Fruit fly (Drosophila melanogaster) whole organism, embryonic: ENCODE data around the gene Tti1.

Experiments
- Asciz ChIP-seq: fragments of 200-800 bp; sonication (Bioruptor generic); optimal IDR thresholded peaks from 2 replicates; lab custom pipeline; 2017; ENCODE audit warnings: missing biosample characterization, mild to moderate bottlenecking, missing genetic modification characterization, missing genetic modification reagents
- Blimp-1 ChIP-seq: fragments of 200-800 bp; sonication (Bioruptor generic); optimal IDR thresholded peaks from 3 replicates; lab custom pipeline; 2018; ENCODE audit warnings: missing biosample characterization, missing genetic modification characterization, mild to moderate bottlenecking, moderate library complexity, missing genetic modification reagents
- CG10431 ChIP-seq: fragments of 200-800 bp; sonication (Bioruptor generic); optimal IDR thresholded peaks from 3 replicates; lab custom pipeline; 2018; ENCODE audit warnings: missing biosample characterization, mild to moderate bottlenecking, missing genetic modification characterization
- CG10565 ChIP-seq: fragments of 200-800 bp; sonication (Bioruptor generic); optimal IDR thresholded peaks from 3 replicates; lab custom pipeline; 2016; ENCODE audit warnings: missing biosample characterization, mild to moderate bottlenecking, missing genetic modification characterization
- CG11247 ChIP-seq: fragments of 200-800 bp; sonication (Bioruptor generic); IDR thresholded peaks from 2 replicates; pipeline ENCODE4 v1.3.6; 2022; ENCODE audit warnings: missing biosample characterization, missing genetic modification characterization
- CG11696 ChIP-seq: fragments of 200-800 bp; sonication (Bioruptor generic); IDR thresholded peaks from 2 replicates; pipeline ENCODE4 v1.3.6; 2022; ENCODE audit warnings: missing biosample characterization, missing genetic modification characterization
- CG12219 ChIP-seq: fragments of 200-800 bp; sonication (Bioruptor generic); optimal IDR thresholded peaks from 3 replicates; lab custom pipeline; 2018; ENCODE audit warnings: missing biosample characterization, mild to moderate bottlenecking, missing genetic modification characterization
- CG12744 ChIP-seq: fragments of 200-800 bp; sonication (Bioruptor generic); optimal IDR thresholded peaks from 2 replicates; lab custom pipeline; 2016; ENCODE audit warnings: missing biosample characterization, missing genetic modification characterization
- CG12769 ChIP-seq: fragments of 200-800 bp; sonication (Bioruptor generic); optimal IDR thresholded peaks from 2 replicates; lab custom pipeline; 2019; ENCODE audit warnings: missing biosample characterization, mild to moderate bottlenecking, missing genetic modification characterization, moderate library complexity
- CG14014 ChIP-seq: fragments of 200-800 bp; sonication (Bioruptor generic); IDR thresholded peaks from 2 replicates; pipeline ENCODE4 v1.3.6; 2022; ENCODE audit warnings: missing biosample characterization, missing genetic modification characterization
- CG15073 ChIP-seq: fragments of 200-800 bp; sonication (Bioruptor generic); optimal IDR thresholded peaks from 2 replicates; lab custom pipeline; 2016; ENCODE audit warnings: missing biosample characterization, missing genetic modification characterization
- CG15601 ChIP-seq: fragments of 200-800 bp; sonication (Bioruptor generic); optimal IDR thresholded peaks from 3 replicates; lab custom pipeline; 2019; ENCODE audit warnings: missing biosample characterization, mild to moderate bottlenecking, missing genetic modification characterization, moderate library complexity
- CG17361 ChIP-seq: fragments of 200-800 bp; sonication (Bioruptor generic); IDR thresholded peaks from 3 replicates; pipeline ENCODE4 v1.3.6; 2022; ENCODE audit warnings: missing biosample characterization, missing genetic modification characterization
- CG17802 ChIP-seq: fragments of 200-800 bp; sonication (Bioruptor generic); optimal IDR thresholded peaks from 2 replicates; lab custom pipeline; 2018; ENCODE audit warnings: missing biosample characterization, mild to moderate bottlenecking, missing genetic modification characterization, moderate library complexity
- CG2116 ChIP-seq: fragments of 200-800 bp; sonication (Bioruptor generic); optimal IDR thresholded peaks from 3 replicates; lab custom pipeline; 2018; ENCODE audit warnings: missing biosample characterization, mild to moderate bottlenecking, missing genetic modification characterization
- CG2202 ChIP-seq: fragments of 200-800 bp; sonication (Bioruptor generic); optimal IDR thresholded peaks from 2 replicates; lab custom pipeline; 2018; ENCODE audit warnings: missing biosample characterization, mild to moderate bottlenecking, missing genetic modification characterization
- CG30403 ChIP-seq: fragments of 200-800 bp; sonication (Bioruptor generic); optimal IDR thresholded peaks from 3 replicates; lab custom pipeline; 2016; ENCODE audit warnings: missing biosample characterization, missing genetic modification characterization
- CG30431 ChIP-seq: fragments of 200-800 bp; sonication (Bioruptor generic); optimal IDR thresholded peaks from 2 replicates; lab custom pipeline; 2017; ENCODE audit warnings: missing biosample characterization, missing genetic modification characterization
- CG3065 ChIP-seq: fragments of 200-800 bp; sonication (Bioruptor generic); optimal IDR thresholded peaks from 2 replicates; lab custom pipeline; 2016; ENCODE audit warnings: missing biosample characterization, missing genetic modification characterization
- CG3281 ChIP-seq: fragments of 200-800 bp; sonication (Bioruptor generic); optimal IDR thresholded peaks from 3 replicates; lab custom pipeline; 2017; ENCODE audit warnings: missing biosample characterization, mild to moderate bottlenecking, missing genetic modification characterization
- CG34376 ChIP-seq: fragments of 200-800 bp; sonication (Bioruptor generic); optimal IDR thresholded peaks from 2 replicates; lab custom pipeline; 2018; ENCODE audit warnings: missing biosample characterization, mild to moderate bottlenecking, missing genetic modification characterization
- CG4282 ChIP-seq: fragments of 200-800 bp; sonication (Bioruptor generic); optimal IDR thresholded peaks from 2 replicates; lab custom pipeline; 2016; ENCODE audit warnings: missing biosample characterization, missing genetic modification characterization
- CG43689 ChIP-seq: fragments of 200-800 bp; sonication (Bioruptor generic); IDR thresholded peaks from 2 replicates; pipeline ENCODE4 v1.3.6; 2022; ENCODE audit warnings: missing biosample characterization, missing genetic modification characterization
- CG4404 ChIP-seq: fragments of 200-800 bp; sonication (Bioruptor generic); IDR thresholded peaks from 2 replicates; pipeline ENCODE4 v1.3.6; 2022; ENCODE audit warnings: missing biosample characterization, missing genetic modification characterization
- CG4707 ChIP-seq: fragments of 200-800 bp; sonication (Bioruptor generic); optimal IDR thresholded peaks from 2 replicates; lab custom pipeline; 2018; ENCODE audit warnings: missing biosample characterization, mild to moderate bottlenecking, missing genetic modification characterization, moderate library complexity
- CG5245 ChIP-seq: fragments of 200-800 bp; sonication (Bioruptor generic); optimal IDR thresholded peaks from 3 replicates; lab custom pipeline; 2016; ENCODE audit warnings: missing biosample characterization, missing genetic modification characterization
- CG6689 ChIP-seq: fragments of 200-800 bp; sonication (Bioruptor generic); IDR thresholded peaks from 2 replicates; pipeline ENCODE4 v1.3.6; 2022; ENCODE audit warnings: missing biosample characterization, missing genetic modification characterization
- CG9817 ChIP-seq: fragments of 200-800 bp; sonication (Bioruptor generic); optimal IDR thresholded peaks from 2 replicates; lab custom pipeline; 2018; ENCODE audit warnings: missing biosample characterization, mild to moderate bottlenecking, missing genetic modification characterization, moderate library complexity
- ERR ChIP-seq: fragments of 200-800 bp; sonication (Bioruptor generic); optimal IDR thresholded peaks from 2 replicates; lab custom pipeline; 2016; ENCODE audit warnings: missing biosample characterization, missing genetic modification characterization
- Eip74EF ChIP-seq, 2 experiments: fragments of 200-800 bp in 1 of 2; fragments of >200 bp in 1 of 2; sonication (Bioruptor generic) in 1 of 2; optimal IDR thresholded peaks; 2 replicates each; lab custom pipeline; 2017 to 2019; ENCODE audit warnings: missing biosample characterization in 2 of 2, missing genetic modification characterization in 2 of 2, mild to moderate bottlenecking in 1 of 2, moderate library complexity in 1 of 2
- Gug ChIP-seq: fragments of 200-800 bp; sonication (Bioruptor generic); IDR thresholded peaks from 4 replicates; pipeline ENCODE4 v1.3.6; 2022; ENCODE audit warnings: missing biosample characterization, missing genetic modification characterization
- HLH3B ChIP-seq: fragments of 200-800 bp; sonication (Bioruptor generic); IDR thresholded peaks from 2 replicates; pipeline ENCODE4 v1.3.6; 2022; ENCODE audit warnings: missing biosample characterization, missing genetic modification characterization
- HLH4C ChIP-seq: fragments of 200-800 bp; sonication (Bioruptor generic); IDR thresholded peaks from 3 replicates; pipeline ENCODE4 v1.3.6; 2022; ENCODE audit warnings: missing biosample characterization, missing genetic modification characterization; ENCODE audit not compliant: partially characterized antibody
- Lpt ChIP-seq: fragments of >200 bp; optimal IDR thresholded peaks from 2 replicates; lab custom pipeline; 2018; ENCODE audit warnings: missing biosample characterization, missing genetic modification characterization
- Sox102F ChIP-seq: fragments of 200-800 bp; sonication (Bioruptor generic); optimal IDR thresholded peaks from 2 replicates; lab custom pipeline; 2018; ENCODE audit warnings: missing biosample characterization, mild to moderate bottlenecking, missing genetic modification characterization, moderate library complexity
- amos ChIP-seq: fragments of 200-800 bp; sonication (Bioruptor generic); IDR thresholded peaks from 2 replicates; pipeline ENCODE4 v1.3.6; 2022; ENCODE audit warnings: missing biosample characterization, missing genetic modification characterization; ENCODE audit not compliant: partially characterized antibody
- btn ChIP-seq: fragments of 200-800 bp; sonication (Bioruptor generic); optimal IDR thresholded peaks from 2 replicates; lab custom pipeline; 2016; ENCODE audit warnings: missing biosample characterization, missing genetic modification characterization
- cato ChIP-seq: fragments of 200-800 bp; sonication (Bioruptor generic); optimal IDR thresholded peaks from 2 replicates; lab custom pipeline; 2016; ENCODE audit warnings: missing biosample characterization, missing genetic modification characterization, borderline replicate concordance
- chif ChIP-seq, 2 experiments: fragments of 200-800 bp; sonication (Bioruptor generic); optimal IDR thresholded peaks; 3 replicates each; lab custom pipeline; 2016; ENCODE audit warnings: missing biosample characterization in 2 of 2, missing genetic modification characterization in 2 of 2
- cwo ChIP-seq: fragments of 200-800 bp; sonication (Bioruptor generic); optimal IDR thresholded peaks from 3 replicates; lab custom pipeline; 2017; ENCODE audit warnings: missing biosample characterization, missing genetic modification characterization, mild to moderate bottlenecking, moderate library complexity, missing genetic modification reagents
- fd96Cb ChIP-seq: fragments of 200-800 bp; sonication (Bioruptor generic); optimal IDR thresholded peaks from 2 replicates; lab custom pipeline; 2018; ENCODE audit warnings: missing biosample characterization, mild to moderate bottlenecking, missing genetic modification characterization, moderate library complexity
- klu ChIP-seq: fragments of 200-800 bp; sonication (Bioruptor generic); IDR thresholded peaks from 2 replicates; pipeline ENCODE4 v1.3.6; 2022; ENCODE audit warnings: missing biosample characterization, missing genetic modification characterization
- kni ChIP-seq: fragments of 200-800 bp; sonication (Bioruptor generic); optimal IDR thresholded peaks from 3 replicates; lab custom pipeline; 2017; ENCODE audit warnings: mild to moderate bottlenecking, missing biosample characterization, missing genetic modification reagents, missing genetic modification characterization
- nmo ChIP-seq: fragments of 200-800 bp; sonication (Bioruptor generic); optimal IDR thresholded peaks from 2 replicates; lab custom pipeline; 2018; ENCODE audit warnings: missing biosample characterization, mild to moderate bottlenecking, missing genetic modification characterization, moderate library complexity
- onecut ChIP-seq: fragments of 200-800 bp; sonication (Bioruptor generic); IDR thresholded peaks from 2 replicates; pipeline ENCODE4 v1.3.6; 2022; ENCODE audit warnings: missing biosample characterization, missing genetic modification characterization
- pros ChIP-seq: fragments of 200-800 bp; sonication (Bioruptor generic); optimal IDR thresholded peaks from 3 replicates; lab custom pipeline; 2019; ENCODE audit warnings: missing biosample characterization, mild to moderate bottlenecking, missing genetic modification characterization, moderate library complexity
- rib ChIP-seq: fragments of 200-800 bp; sonication (Bioruptor generic); IDR thresholded peaks from 2 replicates; pipeline ENCODE4 v1.3.6; 2022; ENCODE audit warnings: missing biosample characterization, missing genetic modification characterization
- salm ChIP-seq: fragments of 200-800 bp; sonication (Bioruptor generic); optimal IDR thresholded peaks from 2 replicates; lab custom pipeline; 2018; ENCODE audit warnings: missing biosample characterization, mild to moderate bottlenecking, missing genetic modification characterization
- stwl ChIP-seq: fragments of 200-800 bp; sonication (Bioruptor generic); optimal IDR thresholded peaks from 3 replicates; lab custom pipeline; 2018; ENCODE audit warnings: missing biosample characterization, mild to moderate bottlenecking, missing genetic modification characterization, moderate library complexity
- tna ChIP-seq: fragments of 200-800 bp; sonication (Bioruptor generic); IDR thresholded peaks from 2 replicates; pipeline ENCODE4 v1.3.6; 2022; ENCODE audit warnings: missing biosample characterization, missing genetic modification characterization; ENCODE audit not compliant: partially characterized antibody

The Tti1 gene

dm6 chr3R:9771519-9771972, 17.1 kb upstream of the Tti1 start, which contains the start of gene CG9471 (continued):
- TF ChIP-seq CG17361, result peak; percentile 93
- peak; percentile 83 for TF ChIP-seq cato (GFP tag; lab: Kevin White, UChicago)
- TF ChIP-seq CG4707 (GFP tag; lab: Kevin White, UChicago), result peak; percentile 73
- TF ChIP-seq CG3281 (GFP tag; lab: Kevin White, UChicago), result peak; percentile 93
- peak; percentile 92 for TF ChIP-seq CG9817 (tag; lab: Kevin White, UChicago)
- TF ChIP-seq CG6689, result peak; percentile 94
- TF ChIP-seq CG2202 (tag; lab: Kevin White, UChicago), result peak; percentile 76
- TF ChIP-seq CG12769 (tag; lab: Kevin White, UChicago), result peak; percentile 92
- TF ChIP-seq Eip74EF (GFP tag; optimal IDR thresholded peaks at IDR 0.05; lab: Kevin White, UChicago), result peak in 1 of 2 experiments; percentile 90
- TF ChIP-seq stwl (tag; lab: Kevin White, UChicago), result peak; percentile 33
- TF ChIP-seq CG11247, result peak; percentile 90
- TF ChIP-seq CG34376, result peak; percentile 87
- TF ChIP-seq CG15073 (GFP tag; lab: Kevin White, UChicago), result peak; percentile 31
- peak; percentile 81 for TF ChIP-seq rib (GFP tag; lab: Robert Waterston, UW)
- TF ChIP-seq ERR (GFP tag; lab: Kevin White, UChicago), result peak; percentile 90
- TF ChIP-seq btn (GFP tag; lab: Kevin White, UChicago), result peak; percentile 25
- peak; percentile 94 for TF ChIP-seq HLH3B
- TF ChIP-seq CG2116 (GFP tag; lab: Kevin White, UChicago), result peak; percentile 69
- no peak for TF ChIP-seq Lpt (GFP tag; lab: Kevin White, UChicago)
- peak; percentile 81 for TF ChIP-seq Asciz (GFP tag; lab: Kevin White, UChicago)
- peak; percentile 64 for TF ChIP-seq CG10565 (GFP tag; lab: Kevin White, UChicago)
- peak; percentile 65 for TF ChIP-seq CG4282 (GFP tag; lab: Kevin White, UChicago)
- peak; percentile 89 for TF ChIP-seq Gug (GFP tag; lab: Robert Waterston, UW)
- peak; percentile 92 for TF ChIP-seq nmo
- peak; percentile 87 for TF ChIP-seq salm (tag; lab: Kevin White, UChicago)
- TF ChIP-seq CG43689 (GFP tag; lab: Robert Waterston, UW), result peak; percentile 86
- TF ChIP-seq CG5245 (GFP tag; lab: Kevin White, UChicago), result peak; percentile 77
- TF ChIP-seq CG11696 (GFP tag; lab: Robert Waterston, UW), result peak; percentile 84
- peak; percentile 32; the same call in 1 of the 3 replicates for TF ChIP-seq HLH4C (GFP tag; lab: Robert Waterston, UW)
- peak; percentile 87 for TF ChIP-seq CG15601 (tag; lab: Kevin White, UChicago)
- TF ChIP-seq CG30431, result peak; percentile 72
- TF ChIP-seq CG12744 (GFP tag; lab: Kevin White, UChicago), result peak; percentile 83
- TF ChIP-seq CG17802 (tag; lab: Kevin White, UChicago), result peak; percentile 50
- no peak for TF ChIP-seq amos
- peak; percentile 30 for TF ChIP-seq kni (GFP tag; lab: Kevin White, UChicago)
- TF ChIP-seq klu, result peak; percentile 82
- peak; percentile 93 for TF ChIP-seq CG30403 (GFP tag; lab: Kevin White, UChicago)
- TF ChIP-seq CG14014, result peak; percentile 93
- TF ChIP-seq CG10431 (GFP tag; lab: Kevin White, UChicago), result peak; percentile 62
- TF ChIP-seq onecut (GFP tag; lab: Robert Waterston, UW), result peak; percentile 80
- TF ChIP-seq chif (GFP tag; optimal IDR thresholded peaks at IDR 0.05; lab: Kevin White, UChicago), result peak; percentile 85 to 89
- peak; percentile 86 for TF ChIP-seq CG12219 (GFP tag; lab: Kevin White, UChicago)
- peak; percentile 79 for TF ChIP-seq CG4404 (GFP tag; lab: Robert Waterston, UW)
- peak; percentile 93 for TF ChIP-seq Sox102F (GFP tag; lab: Kevin White, UChicago)
- peak; percentile 85 for TF ChIP-seq cwo (GFP tag; lab: Kevin White, UChicago)
- no peak for TF ChIP-seq tna (GFP tag; lab: Robert Waterston, UW)
- peak; percentile 89 for TF ChIP-seq Blimp-1 (GFP tag; lab: Kevin White, UChicago)
- TF ChIP-seq CG3065 (GFP tag; lab: Kevin White, UChicago), result peak; percentile 60
- TF ChIP-seq fd96Cb (tag; lab: Kevin White, UChicago), result peak; percentile 92
- TF ChIP-seq pros, result no peak
